Fruit fly (Drosophila melanogaster) whole organism, wandering third instar larva: ENCODE data around the gene CG10650.

Experiments
- Abd-B ChIP-seq: fragments of >200 bp; optimal IDR thresholded peaks from 2 replicates; lab custom pipeline; 2017; ENCODE audit warnings: missing biosample characterization, missing genetic modification characterization
- CG32264 ChIP-seq: fragments of 200-800 bp; sonication (Bioruptor generic); optimal IDR thresholded peaks from 2 replicates; lab custom pipeline; 2016; ENCODE audit warnings: missing biosample characterization, missing genetic modification characterization
- CG9705 ChIP-seq: fragments of 200-800 bp; sonication (Bioruptor generic); optimal IDR thresholded peaks from 2 replicates; lab custom pipeline; 2018; ENCODE audit warnings: missing biosample characterization, mild to moderate bottlenecking, missing genetic modification characterization
- CrebA ChIP-seq: fragments of 200-800 bp; sonication (Bioruptor generic); optimal IDR thresholded peaks from 2 replicates; lab custom pipeline; 2016; ENCODE audit warnings: missing biosample characterization, mild to moderate bottlenecking, missing genetic modification characterization, borderline replicate concordance
- Dfd ChIP-seq: fragments of >200 bp; optimal IDR thresholded peaks from 2 replicates; lab custom pipeline; 2017; ENCODE audit warnings: missing biosample characterization, missing genetic modification characterization
- Dif ChIP-seq: fragments of 200-275, 200-300 bp; sonication (Bioruptor generic); optimal IDR thresholded peaks from 2 replicates; lab custom pipeline; 2018; ENCODE audit warnings: missing biosample characterization, missing genetic modification characterization; ENCODE audit not compliant: partially characterized antibody
- GATAd ChIP-seq: sonication (Bioruptor generic); optimal IDR thresholded peaks from 2 replicates; lab custom pipeline; 2016; ENCODE audit warnings: missing biosample characterization, missing genetic modification characterization
- HLH106 ChIP-seq: fragments of 200-800 bp; optimal IDR thresholded peaks from 3 replicates; lab custom pipeline; 2019; ENCODE audit warnings: missing biosample characterization, mild to moderate bottlenecking, missing genetic modification characterization, moderate library complexity
- Hnf4 ChIP-seq: fragments of 200-800 bp; sonication (Bioruptor generic); optimal IDR thresholded peaks from 2 replicates; lab custom pipeline; 2016; ENCODE audit warnings: missing biosample characterization, mild to moderate bottlenecking, missing genetic modification characterization
- Hr78 ChIP-seq: fragments of >200 bp; optimal IDR thresholded peaks from 2 replicates; lab custom pipeline; 2017; ENCODE audit warnings: missing biosample characterization, missing genetic modification characterization
- Hr83 ChIP-seq: fragments of 200-300 bp; sonication (Bioruptor generic); optimal IDR thresholded peaks from 2 replicates; lab custom pipeline; 2016; ENCODE audit warnings: missing biosample characterization, mild to moderate bottlenecking, missing genetic modification characterization, moderate library complexity; ENCODE audit not compliant: poor library complexity, severe bottlenecking
- Jra ChIP-seq: sonication (Bioruptor generic); optimal IDR thresholded peaks from 2 replicates; lab custom pipeline; 2016; ENCODE audit warnings: missing biosample characterization, missing genetic modification characterization
- Mio ChIP-seq: sonication (Bioruptor generic); optimal IDR thresholded peaks from 2 replicates; lab custom pipeline; 2016; ENCODE audit warnings: missing biosample characterization, missing genetic modification characterization
- Myc ChIP-seq: fragments of >200 bp; optimal IDR thresholded peaks from 2 replicates; lab custom pipeline; 2017
- N ChIP-seq: fragments of >200 bp; optimal IDR thresholded peaks from 2 replicates; lab custom pipeline; 2018; ENCODE audit warnings: missing biosample characterization, missing external identifiers, missing genetic modification characterization
- OdsH ChIP-seq: fragments of 200-800 bp; sonication (Bioruptor generic); optimal IDR thresholded peaks from 2 replicates; lab custom pipeline; 2016; ENCODE audit warnings: missing biosample characterization, mild to moderate bottlenecking, missing genetic modification characterization
- Rel ChIP-seq, 2 experiments: fragments of 200-800 bp; sonication (Bioruptor generic) in 1 of 2; optimal IDR thresholded peaks; 2 replicates in 1 of 2; 3 replicates in 1 of 2; lab custom pipeline; 2016 to 2019; ENCODE audit warnings: mild to moderate bottlenecking in 2 of 2, missing biosample characterization in 2 of 2, missing genetic modification characterization in 2 of 2, moderate library complexity in 1 of 2
- Sp1 ChIP-seq: fragments of 200-800 bp; sonication (Bioruptor generic); optimal IDR thresholded peaks from 3 replicates; lab custom pipeline; 2019; ENCODE audit warnings: missing biosample characterization, mild to moderate bottlenecking, missing genetic modification characterization, moderate library complexity
- Vsx2 ChIP-seq: fragments of 200-300, 225-300 bp; sonication (Bioruptor generic); optimal IDR thresholded peaks from 2 replicates; lab custom pipeline; 2018; ENCODE audit warnings: missing biosample characterization, missing genetic modification characterization; ENCODE audit not compliant: partially characterized antibody
- br ChIP-seq: fragments of 200-800 bp; sonication (Bioruptor generic); optimal IDR thresholded peaks from 2 replicates; lab custom pipeline; 2016; ENCODE audit warnings: missing biosample characterization, missing genetic modification characterization
- brk ChIP-seq: fragments of 200-800 bp; sonication (Bioruptor generic); optimal IDR thresholded peaks from 2 replicates; lab custom pipeline; 2016; ENCODE audit warnings: missing biosample characterization, mild to moderate bottlenecking, missing genetic modification characterization
- dl ChIP-seq, 2 experiments: fragments of 175-275, 200-275 bp in 1 of 2; fragments of 200-275 bp in 1 of 2; sonication (Bioruptor generic); optimal IDR thresholded peaks; lab custom pipeline; 2018; ENCODE audit warnings: mild to moderate bottlenecking in 2 of 2, missing biosample characterization in 2 of 2, missing genetic modification characterization in 2 of 2, moderate library complexity in 2 of 2; ENCODE audit not compliant: partially characterized antibody in 2 of 2, insufficient read depth in 1 of 2
- dmrt93B ChIP-seq: fragments of 200-800 bp; sonication (Bioruptor generic); optimal IDR thresholded peaks from 2 replicates; lab custom pipeline; 2018; ENCODE audit warnings: missing biosample characterization, mild to moderate bottlenecking, missing genetic modification characterization
- dsf ChIP-seq: sonication (Bioruptor generic); optimal IDR thresholded peaks from 2 replicates; lab custom pipeline; 2016; ENCODE audit warnings: missing biosample characterization, missing genetic modification characterization, borderline replicate concordance
- foxo ChIP-seq, 2 experiments: fragments of 200-800 bp; sonication (Bioruptor generic); optimal IDR thresholded peaks; 2 replicates in 1 of 2; 3 replicates in 1 of 2; lab custom pipeline; 2016 to 2017; ENCODE audit warnings: missing biosample characterization in 2 of 2, missing genetic modification characterization in 2 of 2
- fru ChIP-seq: fragments of 200-800 bp; sonication (Bioruptor generic); optimal IDR thresholded peaks from 3 replicates; lab custom pipeline; 2016; ENCODE audit warnings: missing biosample characterization, mild to moderate bottlenecking, missing genetic modification characterization
- h ChIP-seq: fragments of 200-800 bp; sonication (Bioruptor generic); optimal IDR thresholded peaks from 3 replicates; lab custom pipeline; 2016; ENCODE audit warnings: missing biosample characterization, mild to moderate bottlenecking, missing genetic modification characterization
- jim ChIP-seq: fragments of 175-275, 200-325 bp; sonication (Bioruptor generic); optimal IDR thresholded peaks from 2 replicates; lab custom pipeline; 2016; ENCODE audit warnings: missing biosample characterization, mild to moderate bottlenecking, missing genetic modification characterization
- lola ChIP-seq: fragments of >200 bp; optimal IDR thresholded peaks from 2 replicates; lab custom pipeline; 2017; ENCODE audit warnings: missing biosample characterization, missing genetic modification characterization
- pan ChIP-seq: fragments of >200 bp; optimal IDR thresholded peaks from 2 replicates; lab custom pipeline; 2017
- psq ChIP-seq: fragments of 200-800 bp; sonication (Bioruptor generic); optimal IDR thresholded peaks from 3 replicates; lab custom pipeline; 2017; ENCODE audit warnings: missing biosample characterization, mild to moderate bottlenecking, missing genetic modification characterization, moderate library complexity
- rgr ChIP-seq: fragments of 200-800 bp; sonication (Bioruptor generic); optimal IDR thresholded peaks from 3 replicates; lab custom pipeline; 2016; ENCODE audit warnings: missing biosample characterization, mild to moderate bottlenecking, missing genetic modification characterization
- sage ChIP-seq: fragments of 200-800 bp; sonication (Bioruptor generic); optimal IDR thresholded peaks from 2 replicates; lab custom pipeline; 2016; ENCODE audit warnings: missing biosample characterization, mild to moderate bottlenecking, missing genetic modification characterization
- sv ChIP-seq: fragments of 200-800 bp; sonication (Bioruptor generic); optimal IDR thresholded peaks from 3 replicates; lab custom pipeline; 2016; ENCODE audit warnings: missing biosample characterization, missing genetic modification characterization
- tai ChIP-seq: sonication (Bioruptor generic); optimal IDR thresholded peaks from 2 replicates; lab custom pipeline; 2016; ENCODE audit warnings: missing biosample characterization, missing genetic modification characterization
- usp ChIP-seq: fragments of >200 bp; optimal IDR thresholded peaks from 2 replicates; lab custom pipeline; 2017; ENCODE audit warnings: missing biosample characterization, missing genetic modification characterization
- woc ChIP-seq: sonication (Bioruptor generic); optimal IDR thresholded peaks from 2 replicates; lab custom pipeline; 2016; ENCODE audit warnings: missing biosample characterization, mild to moderate bottlenecking, missing genetic modification characterization

Gene CG10650

dm6 chr2L:18947515-18947998 lies 48.2 kb downstream of the CG10650 start:
- peak; percentile 84 for TF ChIP-seq fru
- peak; percentile 83 for TF ChIP-seq Dif (GFP tag; lab: Kevin White, UChicago)
- TF ChIP-seq Hr83 (GFP tag; lab: Kevin White, UChicago), result no peak
- peak; percentile 21 to 63 for TF ChIP-seq dl (GFP tag; optimal IDR thresholded peaks at IDR 0.05; lab: Kevin White, UChicago; ENCODE audit: insufficient read depth in 1 of 2, partially characterized antibody in 2 of 2)
- TF ChIP-seq Rel (GFP tag; optimal IDR thresholded peaks at IDR 0.05; lab: Kevin White, UChicago), result no peak
- TF ChIP-seq Rel (tag; optimal IDR thresholded peaks at IDR 0.05; lab: Kevin White, UChicago), result peak; percentile 93
- no peak for TF ChIP-seq pan (lab: Kevin White, UChicago)

dm6 chr2L:18946636-18947514 lies 48.9 kb downstream of the CG10650 start:
- TF ChIP-seq brk (GFP tag; lab: Kevin White, UChicago) (peak; percentile 57), fru (no peak), CrebA (no peak), Sp1 (GFP tag; lab: Kevin White, UChicago) (peak; percentile 94), GATAd (no peak), h (peak; percentile 44), woc (GFP tag; lab: Kevin White, UChicago) (no peak), HLH106 (tag; lab: Kevin White, UChicago) (peak; percentile 90), Hr83 (GFP tag; lab: Kevin White, UChicago) (peak; percentile 65), OdsH (peak; percentile 73), CG9705 (GFP tag; lab: Kevin White, UChicago) (peak; percentile 3), foxo (GFP tag; optimal IDR thresholded peaks at IDR 0.05; lab: Kevin White, UChicago) (peak in 1 of 2 experiments; percentile 79), Hnf4 (GFP tag; lab: Kevin White, UChicago) (peak; percentile 35), Abd-B (no peak), dmrt93B (peak; percentile 56), dl (GFP tag; optimal IDR thresholded peaks at IDR 0.05; lab: Kevin White, UChicago; ENCODE audit: insufficient read depth in 1 of 2, partially characterized antibody in 2 of 2) (peak; percentile 53 to 76), Dif (GFP tag; lab: Kevin White, UChicago) (peak; percentile 66), rgr (peak; percentile 72), br (GFP tag; lab: Kevin White, UChicago) (peak; percentile 10), jim (GFP tag; lab: Kevin White, UChicago) (peak; percentile 30), Jra (no peak), Rel (GFP tag; optimal IDR thresholded peaks at IDR 0.05; lab: Kevin White, UChicago) (no peak), Rel (tag; optimal IDR thresholded peaks at IDR 0.05; lab: Kevin White, UChicago) (peak; percentile 24), psq (GFP tag; lab: Kevin White, UChicago) (peak; percentile 88), sage (GFP tag; lab: Kevin White, UChicago) (no peak), Vsx2 (peak; percentile 52)

dm6 chr2L:18945765-18946552 lies 49.8 kb downstream of the CG10650 start, which contains the start of gene CG46304:
Gene CG46304, plus strand, starts transcription at chr2L:18946305.
- TF ChIP-seq jim (GFP tag; lab: Kevin White, UChicago), result no peak
- TF ChIP-seq Dfd (GFP tag; lab: Kevin White, UChicago), result no peak
- TF ChIP-seq foxo (GFP tag; optimal IDR thresholded peaks at IDR 0.05; lab: Kevin White, UChicago), result no peak
- TF ChIP-seq fru, result no peak
- TF ChIP-seq Hr78 (GFP tag; lab: Kevin White, UChicago), result no peak
- TF ChIP-seq N, result no peak
- TF ChIP-seq Hnf4 (GFP tag; lab: Kevin White, UChicago), result no peak
- no peak for TF ChIP-seq pan (lab: Kevin White, UChicago)
- no peak for TF ChIP-seq CG32264
- no peak for TF ChIP-seq CG9705 (GFP tag; lab: Kevin White, UChicago)
- no peak for TF ChIP-seq usp (GFP tag; lab: Kevin White, UChicago)
- no peak for TF ChIP-seq Abd-B
- TF ChIP-seq Vsx2, result no peak
- TF ChIP-seq sv (GFP tag; lab: Kevin White, UChicago), result no peak
- no peak for TF ChIP-seq Jra
- TF ChIP-seq woc (GFP tag; lab: Kevin White, UChicago), result peak; percentile 40
- peak; percentile 30 for TF ChIP-seq dmrt93B
- TF ChIP-seq Myc (lab: Kevin White, UChicago), result no peak
- peak; percentile 42 for TF ChIP-seq psq (GFP tag; lab: Kevin White, UChicago)
- no peak for TF ChIP-seq Mio (GFP tag; lab: Kevin White, UChicago)
- no peak for TF ChIP-seq lola
- no peak for TF ChIP-seq sage (GFP tag; lab: Kevin White, UChicago)
- peak; percentile 16 for TF ChIP-seq h
- TF ChIP-seq dl (GFP tag; optimal IDR thresholded peaks at IDR 0.05; lab: Kevin White, UChicago; ENCODE audit: insufficient read depth in 1 of 2, partially characterized antibody in 2 of 2), result peak in 1 of 2 experiments; percentile 50
- peak; percentile 16 for TF ChIP-seq Dif (GFP tag; lab: Kevin White, UChicago)
- TF ChIP-seq Hr83 (GFP tag; lab: Kevin White, UChicago), result no peak
- peak; percentile 30 for TF ChIP-seq Sp1 (GFP tag; lab: Kevin White, UChicago)
- TF ChIP-seq tai (GFP tag; lab: Kevin White, UChicago), result no peak
- no peak for TF ChIP-seq br (GFP tag; lab: Kevin White, UChicago)
- no peak for TF ChIP-seq rgr
- peak; percentile 52 for TF ChIP-seq HLH106 (tag; lab: Kevin White, UChicago)
- TF ChIP-seq brk (GFP tag; lab: Kevin White, UChicago), result no peak
- no peak for TF ChIP-seq dsf (GFP tag; lab: Kevin White, UChicago)
